Fruit fly (Drosophila melanogaster): ENCODE data around the gene Dyro.
A peak's percentile ranks its signal among the peaks of the same experiment; 100 is the strongest.

DNA sequence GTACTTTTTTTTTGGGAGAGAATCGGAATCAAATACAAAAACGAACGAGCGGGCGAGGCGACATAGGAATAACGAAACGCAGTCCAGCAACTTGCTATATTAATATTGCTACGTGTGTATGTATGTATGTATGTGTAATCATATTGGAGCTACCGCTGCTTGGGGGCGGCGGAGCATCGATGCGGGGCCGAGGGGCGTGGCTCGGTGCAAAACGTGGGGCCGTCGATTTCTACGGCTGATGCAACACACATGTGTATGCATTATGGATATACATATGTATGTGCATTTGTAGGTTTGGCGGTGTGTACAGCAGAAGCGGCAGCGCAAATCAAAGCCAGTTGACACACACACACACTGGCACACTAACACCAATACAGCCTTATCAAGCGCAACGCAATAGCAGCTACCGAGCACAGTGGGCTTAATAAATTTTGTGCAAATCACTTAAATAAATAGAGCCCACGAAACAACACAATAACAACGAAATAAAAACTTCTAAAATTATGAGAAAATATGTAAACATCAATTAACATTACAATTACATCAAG lies 3.5 kb downstream of the Dyro start:
- no peak for TF ChIP-seq CG10321 (GFP tag; IDR thresholded peaks at IDR 0.05)
- TF ChIP-seq HmgZ (tag; optimal IDR thresholded peaks at IDR 0.05) = peak; percentile 11
- TF ChIP-seq pros (GFP tag; optimal IDR thresholded peaks at IDR 0.05) = peak; percentile 32
- no peak for TF ChIP-seq CG10959 (GFP tag; IDR thresholded peaks at IDR 0.05)
- peak; percentile 65 for TF ChIP-seq CG11456 (GFP tag; IDR thresholded peaks at IDR 0.05)
- TF ChIP-seq CG3163 (GFP tag; optimal IDR thresholded peaks at IDR 0.05) = no peak
- no peak for TF ChIP-seq CG43689 (GFP tag; IDR thresholded peaks at IDR 0.05)
- TF ChIP-seq CG1233 (GFP tag; optimal IDR thresholded peaks at IDR 0.05) = no peak
- TF ChIP-seq Rx (GFP tag; IDR thresholded peaks at IDR 0.05) = no peak
- no peak for TF ChIP-seq ewg (GFP tag; optimal IDR thresholded peaks at IDR 0.05)
- no peak for TF ChIP-seq HHEX (GFP tag; optimal IDR thresholded peaks at IDR 0.05)
- no peak for TF ChIP-seq CG31224 (GFP tag; IDR thresholded peaks at IDR 0.05)
- TF ChIP-seq fu2 (GFP tag; optimal IDR thresholded peaks at IDR 0.05) = no peak

Data from whole organism, embryonic.